Fruit fly (Drosophila melanogaster) whole organism, prepupa: ENCODE results near the gene Nf-YB.

Experiments used
- CG11902 ChIP-seq: fragments of 200-800 bp; sonication (Bioruptor generic); optimal IDR thresholded peaks from 3 replicates; lab custom pipeline; 2016; ENCODE audit warnings: missing biosample characterization, missing genetic modification characterization
- CG6276 ChIP-seq: fragments of 200-800 bp; sonication (Bioruptor generic); optimal IDR thresholded peaks from 2 replicates; lab custom pipeline; 2017; ENCODE audit warnings: missing biosample characterization, mild to moderate bottlenecking, missing genetic modification characterization
- CG8319 ChIP-seq: fragments of 200-800 bp; sonication (Bioruptor generic); optimal IDR thresholded peaks from 3 replicates; lab custom pipeline; 2016; ENCODE audit warnings: missing biosample characterization, missing genetic modification characterization
- OdsH ChIP-seq: fragments of 200-800 bp; sonication (Bioruptor generic); optimal IDR thresholded peaks from 3 replicates; lab custom pipeline; 2016; ENCODE audit warnings: missing biosample characterization, missing genetic modification characterization
- Smox ChIP-seq: fragments of 200-800 bp; sonication (Bioruptor generic); optimal IDR thresholded peaks from 3 replicates; lab custom pipeline; 2016; ENCODE audit warnings: missing biosample characterization, missing genetic modification characterization
- cyc ChIP-seq: fragments of 200-800 bp; sonication (Bioruptor generic); optimal IDR thresholded peaks from 3 replicates; lab custom pipeline; 2016; ENCODE audit warnings: missing biosample characterization, missing genetic modification characterization
- dac ChIP-seq: fragments of 200-800 bp; sonication (Bioruptor generic); optimal IDR thresholded peaks from 2 replicates; lab custom pipeline; 2017; ENCODE audit warnings: missing biosample characterization, mild to moderate bottlenecking, missing genetic modification characterization
- svp ChIP-seq: fragments of 200-800 bp; sonication (Bioruptor generic); peaks from one replicate; lab custom pipeline; 2016; ENCODE audit warnings: missing biosample characterization, missing genetic modification characterization

dm6 chr2L:19735635-19736109, at the start of gene Nf-YB, which contains the start of gene CG10462:
- TF ChIP-seq CG8319 (GFP tag; lab: Kevin White, UChicago) (no peak), svp (no peak), Smox (GFP tag; lab: Kevin White, UChicago) (no peak), dac (GFP tag; lab: Kevin White, UChicago) (no peak), CG6276 (GFP tag; lab: Kevin White, UChicago) (no peak), cyc (no peak), CG11902 (GFP tag; lab: Kevin White, UChicago) (no peak), OdsH (GFP tag; lab: Kevin White, UChicago) (no peak)
